Worm (Caenorhabditis elegans) whole organism, midembryonic: ENCODE data around the gene clc-12.

ENCODE experiments used
- T22C8.4 ChIP-seq: fragments of 200-800 bp; sonication (Bioruptor generic); IDR thresholded peaks from 2 replicates; pipeline ENCODE4 v1.3.6; 2022; ENCODE audit warnings: missing genetic modification characterization, missing compliant biosample characterization
- flt-1 ChIP-seq: fragments of 200-800 bp; sonication (Bioruptor generic); IDR thresholded peaks from 2 replicates; pipeline ENCODE4 v1.3.6; 2022; ENCODE audit warnings: missing genetic modification characterization, missing compliant biosample characterization
- klf-2 ChIP-seq: fragments of 200-800 bp; sonication (Bioruptor generic); conservative IDR thresholded peaks from 2 replicates; pipeline ENCODE4 v1.3.6; 2022; ENCODE audit warnings: missing genetic modification reagents, missing genetic modification characterization, missing compliant biosample characterization
- ref-1 ChIP-seq: fragments of 200-800 bp; sonication (Bioruptor generic); conservative IDR thresholded peaks from 2 replicates; pipeline ENCODE4 v1.3.6; 2022; ENCODE audit warnings: missing genetic modification reagents, missing genetic modification characterization, missing compliant biosample characterization
- tab-1 ChIP-seq: fragments of 200-800 bp; sonication (Bioruptor generic); IDR thresholded peaks from 2 replicates; pipeline ENCODE4 v1.3.6; 2022; ENCODE audit warnings: missing genetic modification characterization, missing compliant biosample characterization
- ztf-23 ChIP-seq: fragments of 200-800 bp; sonication (Bioruptor generic); IDR thresholded peaks from 2 replicates; pipeline ENCODE4 v1.3.6; 2022; ENCODE audit warnings: missing genetic modification reagents, missing genetic modification characterization, missing compliant biosample characterization
- ztf-29 ChIP-seq: fragments of 200-800 bp; sonication (Bioruptor generic); IDR thresholded peaks from 2 replicates; pipeline ENCODE4 v1.3.6; 2022; ENCODE audit warnings: missing genetic modification reagents, missing genetic modification characterization, missing compliant biosample characterization

DNA sequence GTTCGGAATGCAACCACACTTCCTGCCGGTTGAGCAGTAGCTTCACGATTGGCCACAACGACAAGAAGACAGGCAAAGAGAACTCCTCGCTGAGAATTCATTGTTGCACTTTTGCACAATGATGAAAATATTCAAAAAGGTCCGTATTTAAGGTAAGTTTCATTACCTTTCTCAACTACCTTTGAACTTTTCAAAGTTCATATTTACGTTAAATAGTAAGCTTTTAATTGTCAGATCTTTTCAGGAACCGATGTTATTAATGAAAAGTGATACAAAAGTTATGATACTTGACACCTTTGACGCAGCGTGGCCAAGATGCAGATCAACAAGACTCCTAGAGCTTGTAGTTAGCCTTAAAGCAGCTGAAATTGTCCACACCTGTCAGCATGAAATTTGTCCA lies 12.2 kb upstream of the clc-12 start, which contains the start of gene F49H6.12:
- TF ChIP-seq ztf-29 (GFP tag; lab: Robert Waterston, UW) (no peak), ztf-23 (no peak), flt-1 (GFP tag; lab: Robert Waterston, UW) (no peak), klf-2 (GFP tag; lab: Robert Waterston, UW) (no peak), tab-1 (no peak), T22C8.4 (GFP tag; lab: Robert Waterston, UW) (no peak), ref-1 (GFP tag; lab: Robert Waterston, UW) (no peak)
